Worm (Caenorhabditis elegans) whole organism, mixed stage, embryonic: ENCODE results near the gene ZK418.2.

Experiments used
- lin-32 ChIP-seq: fragments of 200-800 bp; sonication (Bioruptor generic); optimal IDR thresholded peaks from 2 replicates; lab custom pipeline; 2018; ENCODE audit warnings: mild to moderate bottlenecking, missing genetic modification characterization, missing compliant biosample characterization
- nhr-28 ChIP-seq: fragments of 150-350 bp; optimal IDR thresholded peaks from 2 replicates; lab custom pipeline; 2014; ENCODE audit warnings: missing biosample characterization, missing genetic modification characterization
- pha-4 ChIP-seq: fragments of 150-350 bp; optimal IDR thresholded peaks from 2 replicates; lab custom pipeline; 2018; ENCODE audit warnings: missing biosample characterization, missing genetic modification reagents, missing genetic modification characterization
- snpc-4 ChIP-seq: fragments of 150-350 bp; optimal IDR thresholded peaks from 2 replicates; lab custom pipeline; 2014; ENCODE audit warnings: missing biosample characterization, missing genetic modification characterization
- ztf-11 ChIP-seq: fragments of 150-350 bp; optimal IDR thresholded peaks from 2 replicates; lab custom pipeline; 2014; ENCODE audit warnings: missing biosample characterization, missing genetic modification characterization

ce11 chrIII:7084908-7085307 lies 6.2 kb upstream of the ZK418.2 start, which contains the start of gene tofu-7:
- TF ChIP-seq lin-32 (GFP tag; lab: Kevin White, UChicago), result no peak
- no peak for TF ChIP-seq nhr-28 (tag; lab: Kevin White, UChicago)
- TF ChIP-seq ztf-11 (tag; lab: Kevin White, UChicago), result no peak
- no peak for TF ChIP-seq pha-4 (tag; lab: Kevin White, UChicago)
- TF ChIP-seq snpc-4 (tag; lab: Kevin White, UChicago), result no peak
